Fruit fly (Drosophila melanogaster): ENCODE data around the gene CheB38a.

dm6 chr2L:20811039-20811652, 7.2 kb downstream of the CheB38a start:
- TF ChIP-seq CG8478 (optimal IDR thresholded peaks at IDR 0.05) = no peak
- TF ChIP-seq CTCF (optimal IDR thresholded peaks at IDR 0.05) = no peak
